Worm (Caenorhabditis elegans) whole organism, L1 larva: ENCODE results near the gene moa-2.

Source experiments
- efl-1 ChIP-seq, 4 experiments: fragments of 150-350 bp; optimal IDR thresholded peaks in 3 of 4; peaks in 1 of 4; 1 replicate in 1 of 4; 2 replicates in 3 of 4; lab custom pipeline; 2014; ENCODE audit warnings: missing biosample characterization in 2 of 4, missing genetic modification characterization in 2 of 4, missing genetic modification reagents in 2 of 4
- egl-13 ChIP-seq: sonication (generic microtip); optimal IDR thresholded peaks from 2 replicates; lab custom pipeline; 2016; ENCODE audit warnings: missing genotype, missing genetic modification reagents, missing genetic modification characterization, missing compliant biosample characterization
- egl-27 ChIP-seq, 2 experiments: fragments of 150-350 bp in 1 of 2; sonication (generic microtip); optimal IDR thresholded peaks; 3 replicates each; lab custom pipeline; 2017 to 2018; ENCODE audit warnings: missing biosample characterization in 2 of 2, missing genetic modification characterization in 2 of 2, missing genetic modification reagents in 2 of 2
- elt-3 ChIP-seq, 6 experiments: fragments of 150-350 bp in 1 of 6; sonication (generic microtip); optimal IDR thresholded peaks; 2 replicates each; lab custom pipeline; 2017 to 2018; ENCODE audit warnings: missing biosample characterization in 6 of 6, missing genetic modification characterization in 6 of 6, inconsistent platforms in 1 of 6
- fkh-10 ChIP-seq: sonication (generic microtip); optimal IDR thresholded peaks from 2 replicates; lab custom pipeline; 2017; ENCODE audit warnings: missing biosample characterization, missing genetic modification reagents, missing genetic modification characterization
- lin-39 ChIP-seq: fragments of 150-350 bp; optimal IDR thresholded peaks from 2 replicates; lab custom pipeline; 2014; ENCODE audit warnings: missing biosample characterization, missing genetic modification reagents, missing genetic modification characterization
- lsy-2 ChIP-seq, 2 experiments: fragments of 150-350 bp; optimal IDR thresholded peaks; 2 replicates each; lab custom pipeline; 2014; ENCODE audit warnings: missing biosample characterization in 2 of 2, missing genetic modification characterization in 2 of 2
- nhr-237 ChIP-seq: fragments of 150-350 bp; optimal IDR thresholded peaks from 2 replicates; lab custom pipeline; 2014; ENCODE audit warnings: missing biosample characterization, missing genetic modification characterization
- sptf-1 ChIP-seq: fragments of 150-350 bp; optimal IDR thresholded peaks from 2 replicates; lab custom pipeline; 2014; ENCODE audit warnings: missing biosample characterization, missing genetic modification characterization
- vab-15 ChIP-seq: sonication (generic microtip); optimal IDR thresholded peaks from 2 replicates; lab custom pipeline; 2017; ENCODE audit warnings: missing genotype, mild to moderate bottlenecking, missing genetic modification characterization, missing compliant biosample characterization

- no peak for TF ChIP-seq nhr-237 (tag; lab: Kevin White, UChicago)
- no peak for TF ChIP-seq egl-13 (tag; lab: Kevin White, UChicago)
- TF ChIP-seq fkh-10 (GFP tag; lab: Kevin White, UChicago): no peak
- no peak for TF ChIP-seq vab-15 (tag; lab: Kevin White, UChicago)
- TF ChIP-seq sptf-1 (tag; lab: Kevin White, UChicago): no peak
- TF ChIP-seq lin-39 (tag; lab: Kevin White, UChicago): no peak
- TF ChIP-seq lsy-2 (tag; optimal IDR thresholded peaks at IDR 0.05; lab: Kevin White, UChicago): no peak
- TF ChIP-seq efl-1 (optimal IDR thresholded peaks at IDR 0.05; lab: Kevin White, UChicago): no peak
- no peak for TF ChIP-seq efl-1 (GFP tag; optimal IDR thresholded peaks at IDR 0.05 in 1 of 2; lab: Kevin White, UChicago)
- no peak for TF ChIP-seq elt-3 (tag; optimal IDR thresholded peaks at IDR 0.05; lab: Kevin White, UChicago)
- no peak for TF ChIP-seq egl-27 (tag; optimal IDR thresholded peaks at IDR 0.05; lab: Kevin White, UChicago)
Observed at ce11 chrII:7670039-7670438, 28.8 kb downstream of the moa-2 start.
